Fruit fly (Drosophila melanogaster) whole organism, wandering third instar larva: ENCODE measurements around the gene CG7453.

Experiments used
- CG9705 ChIP-seq: fragments of 200-800 bp; sonication (Bioruptor generic); optimal IDR thresholded peaks from 2 replicates; lab custom pipeline; 2018; ENCODE audit warnings: missing biosample characterization, mild to moderate bottlenecking, missing genetic modification characterization
- CrebA ChIP-seq: fragments of 200-800 bp; sonication (Bioruptor generic); optimal IDR thresholded peaks from 2 replicates; lab custom pipeline; 2016; ENCODE audit warnings: missing biosample characterization, mild to moderate bottlenecking, missing genetic modification characterization, borderline replicate concordance
- Dfd ChIP-seq: fragments of >200 bp; optimal IDR thresholded peaks from 2 replicates; lab custom pipeline; 2017; ENCODE audit warnings: missing biosample characterization, missing genetic modification characterization
- Dif ChIP-seq: fragments of 200-275, 200-300 bp; sonication (Bioruptor generic); optimal IDR thresholded peaks from 2 replicates; lab custom pipeline; 2018; ENCODE audit warnings: missing biosample characterization, missing genetic modification characterization; ENCODE audit not compliant: partially characterized antibody
- HLH106 ChIP-seq: fragments of 200-800 bp; optimal IDR thresholded peaks from 3 replicates; lab custom pipeline; 2019; ENCODE audit warnings: missing biosample characterization, mild to moderate bottlenecking, missing genetic modification characterization, moderate library complexity
- Hnf4 ChIP-seq: fragments of 200-800 bp; sonication (Bioruptor generic); optimal IDR thresholded peaks from 2 replicates; lab custom pipeline; 2016; ENCODE audit warnings: missing biosample characterization, mild to moderate bottlenecking, missing genetic modification characterization
- Hr78 ChIP-seq: fragments of >200 bp; optimal IDR thresholded peaks from 2 replicates; lab custom pipeline; 2017; ENCODE audit warnings: missing biosample characterization, missing genetic modification characterization
- Jra ChIP-seq: sonication (Bioruptor generic); optimal IDR thresholded peaks from 2 replicates; lab custom pipeline; 2016; ENCODE audit warnings: missing biosample characterization, missing genetic modification characterization
- Mio ChIP-seq: sonication (Bioruptor generic); optimal IDR thresholded peaks from 2 replicates; lab custom pipeline; 2016; ENCODE audit warnings: missing biosample characterization, missing genetic modification characterization
- N ChIP-seq: fragments of >200 bp; optimal IDR thresholded peaks from 2 replicates; lab custom pipeline; 2018; ENCODE audit warnings: missing biosample characterization, missing external identifiers, missing genetic modification characterization
- OdsH ChIP-seq: fragments of 200-800 bp; sonication (Bioruptor generic); optimal IDR thresholded peaks from 2 replicates; lab custom pipeline; 2016; ENCODE audit warnings: missing biosample characterization, mild to moderate bottlenecking, missing genetic modification characterization
- Sp1 ChIP-seq: fragments of 200-800 bp; sonication (Bioruptor generic); optimal IDR thresholded peaks from 3 replicates; lab custom pipeline; 2019; ENCODE audit warnings: missing biosample characterization, mild to moderate bottlenecking, missing genetic modification characterization, moderate library complexity
- Vsx2 ChIP-seq: fragments of 200-300, 225-300 bp; sonication (Bioruptor generic); optimal IDR thresholded peaks from 2 replicates; lab custom pipeline; 2018; ENCODE audit warnings: missing biosample characterization, missing genetic modification characterization; ENCODE audit not compliant: partially characterized antibody
- br ChIP-seq: fragments of 200-800 bp; sonication (Bioruptor generic); optimal IDR thresholded peaks from 2 replicates; lab custom pipeline; 2016; ENCODE audit warnings: missing biosample characterization, missing genetic modification characterization
- dl ChIP-seq, 2 experiments: fragments of 175-275, 200-275 bp in 1 of 2; fragments of 200-275 bp in 1 of 2; sonication (Bioruptor generic); optimal IDR thresholded peaks; lab custom pipeline; 2018; ENCODE audit warnings: mild to moderate bottlenecking in 2 of 2, missing biosample characterization in 2 of 2, missing genetic modification characterization in 2 of 2, moderate library complexity in 2 of 2; ENCODE audit not compliant: partially characterized antibody in 2 of 2, insufficient read depth in 1 of 2
- dmrt93B ChIP-seq: fragments of 200-800 bp; sonication (Bioruptor generic); optimal IDR thresholded peaks from 2 replicates; lab custom pipeline; 2018; ENCODE audit warnings: missing biosample characterization, mild to moderate bottlenecking, missing genetic modification characterization
- ey ChIP-seq: fragments of 200-800 bp; sonication (Bioruptor generic); optimal IDR thresholded peaks from 2 replicates; lab custom pipeline; 2016; ENCODE audit warnings: missing biosample characterization, missing genetic modification characterization
- foxo ChIP-seq, 2 experiments: fragments of 200-800 bp; sonication (Bioruptor generic); optimal IDR thresholded peaks; 2 replicates in 1 of 2; 3 replicates in 1 of 2; lab custom pipeline; 2016 to 2017; ENCODE audit warnings: missing biosample characterization in 2 of 2, missing genetic modification characterization in 2 of 2
- fru ChIP-seq: fragments of 200-800 bp; sonication (Bioruptor generic); optimal IDR thresholded peaks from 3 replicates; lab custom pipeline; 2016; ENCODE audit warnings: missing biosample characterization, mild to moderate bottlenecking, missing genetic modification characterization
- h ChIP-seq: fragments of 200-800 bp; sonication (Bioruptor generic); optimal IDR thresholded peaks from 3 replicates; lab custom pipeline; 2016; ENCODE audit warnings: missing biosample characterization, mild to moderate bottlenecking, missing genetic modification characterization
- pan ChIP-seq: fragments of >200 bp; optimal IDR thresholded peaks from 2 replicates; lab custom pipeline; 2017
- psq ChIP-seq: fragments of 200-800 bp; sonication (Bioruptor generic); optimal IDR thresholded peaks from 3 replicates; lab custom pipeline; 2017; ENCODE audit warnings: missing biosample characterization, mild to moderate bottlenecking, missing genetic modification characterization, moderate library complexity
- rgr ChIP-seq: fragments of 200-800 bp; sonication (Bioruptor generic); optimal IDR thresholded peaks from 3 replicates; lab custom pipeline; 2016; ENCODE audit warnings: missing biosample characterization, mild to moderate bottlenecking, missing genetic modification characterization
- sv ChIP-seq: fragments of 200-800 bp; sonication (Bioruptor generic); optimal IDR thresholded peaks from 3 replicates; lab custom pipeline; 2016; ENCODE audit warnings: missing biosample characterization, missing genetic modification characterization
- tai ChIP-seq: sonication (Bioruptor generic); optimal IDR thresholded peaks from 2 replicates; lab custom pipeline; 2016; ENCODE audit warnings: missing biosample characterization, missing genetic modification characterization
- woc ChIP-seq: sonication (Bioruptor generic); optimal IDR thresholded peaks from 2 replicates; lab custom pipeline; 2016; ENCODE audit warnings: missing biosample characterization, mild to moderate bottlenecking, missing genetic modification characterization

CG7453 gene

dm6 chrX:19215215-19215614 is 35.2 kb downstream of the CG7453 start, which contains the start of gene Muc18B:
TSS of gene Muc18B (plus strand) at chrX:19215515.
- no peak for TF ChIP-seq sv (GFP tag; lab: Kevin White, UChicago)

- TF ChIP-seq rgr (GFP tag; lab: Kevin White, UChicago) = no peak
- peak; percentile 64 for TF ChIP-seq Vsx2
- no peak for TF ChIP-seq CG9705 (GFP tag; lab: Kevin White, UChicago)
These were observed 36.7 kb downstream of the CG7453 start for dm6 chrX:19216671-19217070.

dm6 chrX:19220415-19220814 is 40.4 kb downstream of the CG7453 start, which contains the start of gene CG7884:
TSS of gene CG7884 (plus strand) at chrX:19220622.
- no peak for TF ChIP-seq fru (GFP tag; lab: Kevin White, UChicago)
- no peak for TF ChIP-seq Hr78
- TF ChIP-seq sv (GFP tag; lab: Kevin White, UChicago) = no peak
- no peak for TF ChIP-seq tai (GFP tag; lab: Kevin White, UChicago)
- TF ChIP-seq Hnf4 = no peak
- TF ChIP-seq N (GFP tag; lab: Kevin White, UChicago) = no peak
- no peak for TF ChIP-seq foxo (GFP tag; optimal IDR thresholded peaks at IDR 0.05; lab: Kevin White, UChicago)
- TF ChIP-seq Dif (GFP tag; lab: Kevin White, UChicago) = peak; percentile 90
- TF ChIP-seq Vsx2 = peak; percentile 46
- TF ChIP-seq dl (GFP tag; optimal IDR thresholded peaks at IDR 0.05; lab: Kevin White, UChicago; ENCODE audit: insufficient read depth in 1 of 2, partially characterized antibody in 2 of 2) = peak; percentile 68

dm6 chrX:19220963-19221572 is 41.1 kb downstream of the CG7453 start:
- TF ChIP-seq Jra (GFP tag; lab: Kevin White, UChicago) (no peak), Sp1 (GFP tag; lab: Kevin White, UChicago) (no peak), Dfd (GFP tag; lab: Kevin White, UChicago) (no peak), ey (GFP tag; lab: Kevin White, UChicago) (no peak)
- TF ChIP-seq, all 38 proteins: peak for 0

- TF ChIP-seq psq (peak; percentile 47), Sp1 (GFP tag; lab: Kevin White, UChicago) (peak; percentile 37), Hr78 (no peak), foxo (GFP tag; optimal IDR thresholded peaks at IDR 0.05; lab: Kevin White, UChicago) (peak in 1 of 2 experiments; percentile 32)
These were observed 44.8 kb downstream of the CG7453 start for dm6 chrX:19224580-19225303.

dm6 chrX:19225304-19225640 is 45.3 kb downstream of the CG7453 start:
- TF ChIP-seq Hr78 (no peak), fru (GFP tag; lab: Kevin White, UChicago) (peak; percentile 24)

dm6 chrX:19229855-19230433 is 50.0 kb downstream of the CG7453 start:
- TF ChIP-seq woc (GFP tag; lab: Kevin White, UChicago) (peak; percentile 42), foxo (GFP tag; optimal IDR thresholded peaks at IDR 0.05; lab: Kevin White, UChicago) (peak in 1 of 2 experiments; percentile 55), ey (GFP tag; lab: Kevin White, UChicago) (peak; percentile 27), rgr (GFP tag; lab: Kevin White, UChicago) (peak; percentile 33), OdsH (GFP tag; lab: Kevin White, UChicago) (peak; percentile 21), Sp1 (GFP tag; lab: Kevin White, UChicago) (no peak), dmrt93B (GFP tag; lab: Kevin White, UChicago) (peak; percentile 40), fru (GFP tag; lab: Kevin White, UChicago) (peak; percentile 66), Vsx2 (peak; percentile 42), br (GFP tag; lab: Kevin White, UChicago) (peak; percentile 38), psq (peak; percentile 25), HLH106 (tag; lab: Kevin White, UChicago) (peak; percentile 61), Mio (GFP tag; lab: Kevin White, UChicago) (no peak), dl (GFP tag; optimal IDR thresholded peaks at IDR 0.05; lab: Kevin White, UChicago; ENCODE audit: insufficient read depth in 1 of 2, partially characterized antibody in 2 of 2) (no peak), pan (lab: Kevin White, UChicago) (no peak), tai (GFP tag; lab: Kevin White, UChicago) (no peak), CrebA (GFP tag; lab: Kevin White, UChicago) (no peak), h (peak; percentile 54)
- TF ChIP-seq, all 38 proteins: peak for 12
